Fruit fly (Drosophila melanogaster): ENCODE results near the gene RnrL.

Gene RnrL

dm6 chr2L:10375464-10376236 lies 47.9 kb upstream of the RnrL start, which contains the start of the genes CG33303 and dpr19 (continued):
- TF ChIP-seq Stat92E (GFP tag; optimal IDR thresholded peaks at IDR 0.05) (no peak), CG1233 (GFP tag; optimal IDR thresholded peaks at IDR 0.05) (peak; percentile 67), Sox102F (GFP tag; optimal IDR thresholded peaks at IDR 0.05) (no peak), tll (GFP tag; optimal IDR thresholded peaks at IDR 0.05) (no peak), ato (GFP tag; IDR thresholded peaks at IDR 0.05; ENCODE audit: partially characterized antibody) (no peak), bbx (GFP tag; IDR thresholded peaks at IDR 0.05; ENCODE audit: partially characterized antibody) (0 out of 2 replicates have a peak, but pooled peaks have one; percentile 19), E2f2 (GFP tag; IDR thresholded peaks at IDR 0.05) (peak; percentile 42), Ada2b (GFP tag; IDR thresholded peaks at IDR 0.05) (peak; percentile 42), stc (GFP tag; IDR thresholded peaks at IDR 0.05) (peak; percentile 74), tna (GFP tag; IDR thresholded peaks at IDR 0.05; ENCODE audit: partially characterized antibody) (no peak), vnd (GFP tag; IDR thresholded peaks at IDR 0.05; ENCODE audit: partially characterized antibody) (no peak), CG9215 (GFP tag; IDR thresholded peaks at IDR 0.05) (no peak), eve (GFP tag; optimal IDR thresholded peaks at IDR 0.05) (no peak), Oaz (GFP tag; IDR thresholded peaks at IDR 0.05) (no peak), CG15696 (tag; optimal IDR thresholded peaks at IDR 0.05) (peak; percentile 79), CG10565 (GFP tag; optimal IDR thresholded peaks at IDR 0.05) (no peak), sob (GFP tag; IDR thresholded peaks at IDR 0.05) (peak; percentile 29; the same call in 1 of the 2 replicates), CG3065 (GFP tag; optimal IDR thresholded peaks at IDR 0.05) (no peak), tap (tag; optimal IDR thresholded peaks at IDR 0.05) (peak; percentile 76), CG31224 (GFP tag; IDR thresholded peaks at IDR 0.05) (peak; percentile 41; the same call in 1 of the 2 replicates), CG16815 (GFP tag; optimal IDR thresholded peaks at IDR 0.05) (no peak), ranshi (GFP tag; IDR thresholded peaks at IDR 0.05) (0 out of 2 replicates have a peak, but pooled peaks have one; percentile 33), Tbp (GFP tag; optimal IDR thresholded peaks at IDR 0.05) (no peak), zen (tag; optimal IDR thresholded peaks at IDR 0.05) (peak; percentile 64), CG13123 (GFP tag; optimal IDR thresholded peaks at IDR 0.05) (peak; percentile 50), bab2 (GFP tag; optimal IDR thresholded peaks at IDR 0.05) (no peak), CG10462 (GFP tag; optimal IDR thresholded peaks at IDR 0.05) (peak; percentile 20), luna (GFP tag; optimal IDR thresholded peaks at IDR 0.05) (no peak), Ssrp (tag; optimal IDR thresholded peaks at IDR 0.05) (peak; percentile 77), org-1 (GFP tag; optimal IDR thresholded peaks at IDR 0.05) (no peak), odd (GFP tag; optimal IDR thresholded peaks at IDR 0.05) (peak; percentile 53), NC2α (GFP tag; optimal IDR thresholded peaks at IDR 0.05) (no peak), D (optimal IDR thresholded peaks at IDR 0.05) (no peak), D (GFP tag; optimal IDR thresholded peaks at IDR 0.05) (peak; percentile 49), CG6254 (GFP tag; optimal IDR thresholded peaks at IDR 0.05) (peak; percentile 38), NfI (GFP tag; optimal IDR thresholded peaks at IDR 0.05) (peak; percentile 45), CG3847 (GFP tag; IDR thresholded peaks at IDR 0.05) (peak; percentile 41; the same call in 1 of the 2 replicates), slou (GFP tag; optimal IDR thresholded peaks at IDR 0.05) (peak; percentile 20), CG5953 (GFP tag; IDR thresholded peaks at IDR 0.05) (no peak), cad (GFP tag; optimal IDR thresholded peaks at IDR 0.05) (no peak), Dll (GFP tag; IDR thresholded peaks at IDR 0.05; ENCODE audit: partially characterized antibody) (peak; percentile 38; the same call in 1 of the 4 replicates), HHEX (GFP tag; optimal IDR thresholded peaks at IDR 0.05) (peak; percentile 71), CG15514 (GFP tag; optimal IDR thresholded peaks at IDR 0.05) (peak; percentile 69), Adf1 (GFP tag; IDR thresholded peaks at IDR 0.05) (no peak), CG6272 (GFP tag; IDR thresholded peaks at IDR 0.05) (no peak), klu (GFP tag; IDR thresholded peaks at IDR 0.05) (no peak), seq (GFP tag; IDR thresholded peaks at IDR 0.05) (0 out of 2 replicates have a peak, but pooled peaks have one; percentile 7), pita (GFP tag; optimal IDR thresholded peaks at IDR 0.05) (no peak), CG32532 (GFP tag; IDR thresholded peaks at IDR 0.05) (peak; percentile 82)

Measured in whole organism, embryonic.